Worm (Caenorhabditis elegans): ENCODE results near the gene C06E1.9.

Gene C06E1.9

ce11 chrIII:8639188-8639795, 29.7 kb upstream of the C06E1.9 start, which contains the start of gene fip-1 (continued):
- 0 out of 2 replicates have a peak, but pooled peaks have one; percentile 18 for TF ChIP-seq rcor-1 (GFP tag; IDR thresholded peaks at IDR 0.05)
- TF ChIP-seq aptf-3 (GFP tag; IDR thresholded peaks at IDR 0.05): 0 out of 2 replicates have a peak, but pooled peaks have one; percentile 70
- peak; percentile 27; the same call in 1 of the 2 replicates for TF ChIP-seq F33H1.4 (GFP tag; IDR thresholded peaks at IDR 0.05)
- peak; percentile 58 for TF ChIP-seq snpc-3.4 (tag; optimal IDR thresholded peaks at IDR 0.05)
- no peak for TF ChIP-seq ztf-26 (tag; optimal IDR thresholded peaks at IDR 0.05)
- no peak for TF ChIP-seq atf-7 (tag; optimal IDR thresholded peaks at IDR 0.05)
- TF ChIP-seq rec-8 (tag; optimal IDR thresholded peaks at IDR 0.05): peak; percentile 47 to 79
- peak; percentile 33; the same call in 1 of the 2 replicates for TF ChIP-seq nfya-2 (GFP tag; IDR thresholded peaks at IDR 0.05)
- TF ChIP-seq hmg-20 (GFP tag; IDR thresholded peaks at IDR 0.05): no peak
- no peak for TF ChIP-seq K11D2.4 (GFP tag; IDR thresholded peaks at IDR 0.05)
- no peak for TF ChIP-seq gei-17 (GFP tag; optimal IDR thresholded peaks at IDR 0.05)

- TF ChIP-seq tlf-1 (GFP tag; optimal IDR thresholded peaks at IDR 0.05) (no peak), egl-18 (GFP tag; IDR thresholded peaks at IDR 0.05) (no peak), nfya-2 (GFP tag; IDR thresholded peaks at IDR 0.05) (no peak), dox-1 (GFP tag; IDR thresholded peaks at IDR 0.05) (no peak), ccch-3 (GFP tag; optimal IDR thresholded peaks at IDR 0.05) (no peak), Y56A3A.18 (GFP tag; IDR thresholded peaks at IDR 0.05) (no peak), madf-10 (tag; optimal IDR thresholded peaks at IDR 0.05) (no peak), aptf-3 (GFP tag; IDR thresholded peaks at IDR 0.05) (no peak), C17E4.6 (GFP tag; IDR thresholded peaks at IDR 0.05) (no peak), rcor-1 (GFP tag; IDR thresholded peaks at IDR 0.05) (no peak), F39B2.1 (GFP tag; IDR thresholded peaks at IDR 0.05) (no peak), ceh-40 (GFP tag; IDR thresholded peaks at IDR 0.05) (no peak), F10E7.11 (tag; optimal IDR thresholded peaks at IDR 0.05) (no peak), ceh-91 (GFP tag; IDR thresholded peaks at IDR 0.05) (no peak), lin-54 (GFP tag; optimal IDR thresholded peaks at IDR 0.05) (no peak), lsl-1 (GFP tag; optimal IDR thresholded peaks at IDR 0.05) (no peak), xnd-1 (tag; optimal IDR thresholded peaks at IDR 0.05) (no peak)
Observed at ce11 chrIII:8636803-8637202, 27.2 kb upstream of the C06E1.9 start.

DNA sequence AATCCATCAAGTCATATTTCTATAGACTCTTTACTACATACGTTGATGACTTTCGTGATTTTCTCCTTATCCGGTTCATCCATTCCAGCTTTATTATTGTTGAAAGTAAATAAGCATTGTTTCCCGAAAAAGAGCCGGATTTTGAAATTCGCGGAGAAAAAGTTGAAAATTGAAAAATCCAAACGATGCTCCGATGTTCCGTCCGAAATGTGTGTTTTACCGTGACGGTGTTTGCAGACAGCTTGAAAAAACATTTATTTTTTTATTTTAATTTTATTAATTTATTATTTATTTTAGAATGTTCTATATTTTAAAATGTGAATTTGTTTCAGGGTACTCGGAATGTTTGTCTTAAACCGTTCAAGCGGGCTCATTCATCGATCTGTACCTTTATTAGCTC, 21.2 kb upstream of the C06E1.9 start, which contains the start of gene dnj-10:
dnj-10 (plus strand) TSS at position 333 of the 400 bp plus-strand sequence.
- no peak for TF ChIP-seq hrde-1 (tag; optimal IDR thresholded peaks at IDR 0.05; ENCODE audit: borderline replicate concordance)
- TF ChIP-seq lin-40 (tag; optimal IDR thresholded peaks at IDR 0.05): no peak
- no peak for TF ChIP-seq F39B2.1 (GFP tag; IDR thresholded peaks at IDR 0.05)
- TF ChIP-seq tbx-9 (tag; optimal IDR thresholded peaks at IDR 0.05; ENCODE audit: borderline replicate concordance): no peak
- TF ChIP-seq T26A5.8 (tag; optimal IDR thresholded peaks at IDR 0.05): no peak
- TF ChIP-seq ztf-22 (GFP tag; optimal IDR thresholded peaks at IDR 0.05): no peak
- TF ChIP-seq ceh-58 (GFP tag; IDR thresholded peaks at IDR 0.05): no peak
- TF ChIP-seq nhr-179 (tag; optimal IDR thresholded peaks at IDR 0.05): no peak
- TF ChIP-seq ztf-25 (GFP tag; IDR thresholded peaks at IDR 0.05): no peak
- no peak for TF ChIP-seq bed-1 (GFP tag; IDR thresholded peaks at IDR 0.05)
- TF ChIP-seq dpl-1 (GFP tag; optimal IDR thresholded peaks at IDR 0.05): peak; percentile 47
- no peak for TF ChIP-seq egl-18 (GFP tag; IDR thresholded peaks at IDR 0.05)
- peak; percentile 70 for TF ChIP-seq lin-54 (GFP tag; optimal IDR thresholded peaks at IDR 0.05)
- TF ChIP-seq ceh-91 (GFP tag; IDR thresholded peaks at IDR 0.05): no peak
- 0 out of 2 replicates have a peak, but pooled peaks have one; percentile 37 for TF ChIP-seq pbrm-1 (GFP tag; IDR thresholded peaks at IDR 0.05)
- TF ChIP-seq F37B4.10 (GFP tag; IDR thresholded peaks at IDR 0.05): no peak
- no peak for TF ChIP-seq Y56A3A.18 (GFP tag; IDR thresholded peaks at IDR 0.05)
- no peak for TF ChIP-seq B0261.1 (tag; optimal IDR thresholded peaks at IDR 0.05)
- TF ChIP-seq nhr-90 (tag; optimal IDR thresholded peaks at IDR 0.05): no peak
- TF ChIP-seq snpc-3.4 (tag; optimal IDR thresholded peaks at IDR 0.05): peak; percentile 28
- no peak for TF ChIP-seq zim-3 (tag; optimal IDR thresholded peaks at IDR 0.05)
- TF ChIP-seq cebp-2 (GFP tag; IDR thresholded peaks at IDR 0.05): no peak
- no peak for TF ChIP-seq F49E8.2 (tag; optimal IDR thresholded peaks at IDR 0.05; ENCODE audit: insufficient read depth)
- TF ChIP-seq ZK185.1 (tag; optimal IDR thresholded peaks at IDR 0.05; ENCODE audit: poor library complexity, severe bottlenecking): no peak
- no peak for TF ChIP-seq madf-10 (tag; optimal IDR thresholded peaks at IDR 0.05)
- TF ChIP-seq attf-5 (GFP tag; optimal IDR thresholded peaks at IDR 0.05): peak; percentile 61
- TF ChIP-seq ztf-3 (GFP tag; optimal IDR thresholded peaks at IDR 0.05): no peak
